Fruit fly (Drosophila melanogaster): Measurements from ENCODE around the gene CG32069.

CG32069 gene

DNA sequence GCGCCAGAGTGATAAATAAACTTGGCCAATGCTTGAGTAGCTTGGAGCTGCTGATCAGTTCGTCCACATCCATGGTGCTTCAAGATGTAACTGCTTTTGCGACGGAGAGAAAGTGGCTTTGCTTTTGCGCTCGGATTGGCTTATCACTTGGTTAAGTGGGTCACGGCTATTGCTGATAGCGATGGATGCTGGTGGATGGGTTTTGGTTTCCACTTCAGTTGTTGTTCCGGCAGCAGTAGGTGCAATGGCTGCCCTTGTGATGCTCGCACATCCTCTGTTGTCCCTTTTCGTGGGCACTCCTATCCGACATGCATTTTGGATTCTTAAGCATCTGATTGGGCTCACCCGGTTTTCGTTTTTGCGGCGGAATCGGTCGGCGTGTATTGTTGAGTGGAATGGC is 31.9 kb upstream of the CG32069 start:
- TF ChIP-seq CG16813 (GFP tag; IDR thresholded peaks at IDR 0.05; ENCODE audit: partially characterized antibody) = no peak
- peak; percentile 57 for TF ChIP-seq sens (GFP tag)

DNA sequence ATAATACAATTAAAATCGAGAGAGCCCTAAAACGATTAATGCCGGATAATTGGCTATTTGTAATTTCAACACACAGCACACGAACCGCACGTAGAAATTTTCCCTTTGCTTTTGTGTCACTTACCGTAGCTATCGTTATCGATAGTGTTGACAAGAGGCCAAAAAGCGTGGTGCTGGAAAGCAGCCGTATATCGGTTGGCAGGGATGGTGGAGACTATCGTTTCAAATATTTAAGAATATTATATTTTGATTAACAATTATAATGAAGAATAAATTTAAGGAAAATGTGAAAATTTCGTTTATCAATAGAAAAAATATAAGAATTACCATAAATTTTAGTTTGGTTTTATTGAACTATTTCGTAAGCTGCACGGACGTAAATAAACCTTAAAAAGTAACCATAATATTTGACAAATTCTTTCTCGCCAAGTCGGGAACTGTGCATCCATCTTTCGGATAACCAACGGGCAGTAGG is 30.7 kb upstream of the CG32069 start, which contains the start of gene JIL-1:
Gene JIL-1, minus strand, starts transcription at position 148 of the 475 bp plus-strand sequence.
- peak; percentile 92 for TF ChIP-seq Bgb (GFP tag; IDR thresholded peaks at IDR 0.05; ENCODE audit: partially characterized antibody)
- no peak for TF ChIP-seq CG8089 (GFP tag; optimal IDR thresholded peaks at IDR 0.05)
- peak; percentile 30 for TF ChIP-seq unpg (GFP tag; optimal IDR thresholded peaks at IDR 0.05)
- peak; percentile 73 for TF ChIP-seq ato (GFP tag; IDR thresholded peaks at IDR 0.05; ENCODE audit: partially characterized antibody)
- TF ChIP-seq crol (GFP tag; IDR thresholded peaks at IDR 0.05) = no peak
- peak; percentile 44 for TF ChIP-seq CG17385 (GFP tag; optimal IDR thresholded peaks at IDR 0.05)
- no peak for TF ChIP-seq eyg (GFP tag; optimal IDR thresholded peaks at IDR 0.05)
- peak; percentile 2 for TF ChIP-seq CG8388 (GFP tag; optimal IDR thresholded peaks at IDR 0.05)
- TF ChIP-seq CG13296 (GFP tag; optimal IDR thresholded peaks at IDR 0.05) = peak; percentile 47
- no peak for TF ChIP-seq CG3065 (GFP tag; optimal IDR thresholded peaks at IDR 0.05)
- TF ChIP-seq dpn (GFP tag; optimal IDR thresholded peaks at IDR 0.05) = peak; percentile 58 to 60
- TF ChIP-seq Ptx1 (GFP tag; IDR thresholded peaks at IDR 0.05) = peak; percentile 80
- peak; percentile 67 for TF ChIP-seq Atf6 (GFP tag; IDR thresholded peaks at IDR 0.05)
- peak; percentile 63 for TF ChIP-seq Mad (GFP tag; optimal IDR thresholded peaks at IDR 0.05)
- peak; percentile 54 for TF ChIP-seq Ets97D (GFP tag; optimal IDR thresholded peaks at IDR 0.05)
- peak; percentile 51 for TF ChIP-seq ems (GFP tag; optimal IDR thresholded peaks at IDR 0.05)
- TF ChIP-seq CG18619 (GFP tag; optimal IDR thresholded peaks at IDR 0.05) = peak; percentile 41
- TF ChIP-seq phol (tag; optimal IDR thresholded peaks at IDR 0.05) = peak; percentile 65
- peak; percentile 6 for TF ChIP-seq ewg (GFP tag; optimal IDR thresholded peaks at IDR 0.05)
- TF ChIP-seq gro (GFP tag; optimal IDR thresholded peaks at IDR 0.05) = peak; percentile 48
- peak; percentile 39 for TF ChIP-seq CG18011 (GFP tag; optimal IDR thresholded peaks at IDR 0.05)
- TF ChIP-seq sisA (GFP tag; IDR thresholded peaks at IDR 0.05) = peak; percentile 79
- TF ChIP-seq NfI (GFP tag; optimal IDR thresholded peaks at IDR 0.05) = peak; percentile 72
- TF ChIP-seq Adf1 (GFP tag; IDR thresholded peaks at IDR 0.05) = peak; percentile 55; the same call in 1 of the 2 replicates
- TF ChIP-seq H2.0 (GFP tag; IDR thresholded peaks at IDR 0.05) = peak; percentile 67
- no peak for TF ChIP-seq CG16863 (GFP tag; optimal IDR thresholded peaks at IDR 0.05)
- TF ChIP-seq zfh2 (GFP tag; optimal IDR thresholded peaks at IDR 0.05) = peak; percentile 71
- peak; percentile 30 for TF ChIP-seq nerfin-1 (tag; optimal IDR thresholded peaks at IDR 0.05)
- TF ChIP-seq slbo (GFP tag; IDR thresholded peaks at IDR 0.05) = peak; percentile 93
- TF ChIP-seq dati (GFP tag; IDR thresholded peaks at IDR 0.05) = peak; percentile 47; the same call in 1 of the 2 replicates
- TF ChIP-seq PHDP (tag; optimal IDR thresholded peaks at IDR 0.05) = peak; percentile 43
- TF ChIP-seq CG9932 (GFP tag; IDR thresholded peaks at IDR 0.05) = peak; percentile 95
- peak; percentile 6 for TF ChIP-seq tx (GFP tag; optimal IDR thresholded peaks at IDR 0.05)
- peak; percentile 50 for TF ChIP-seq chn (GFP tag; optimal IDR thresholded peaks at IDR 0.05)
- peak; percentile 67; the same call in 2 of the 4 replicates for TF ChIP-seq chinmo (GFP tag; IDR thresholded peaks at IDR 0.05; ENCODE audit: partially characterized antibody)
- peak; percentile 18 for TF ChIP-seq CG9797 (GFP tag; optimal IDR thresholded peaks at IDR 0.05)
- TF ChIP-seq CG7987 (GFP tag; optimal IDR thresholded peaks at IDR 0.05) = peak; percentile 2
- no peak for TF ChIP-seq Mes4 (GFP tag; optimal IDR thresholded peaks at IDR 0.05)
- peak; percentile 48 for TF ChIP-seq az2 (GFP tag; optimal IDR thresholded peaks at IDR 0.05)
- TF ChIP-seq CG1529 (GFP tag; optimal IDR thresholded peaks at IDR 0.05) = peak; percentile 11
- peak; percentile 50 for TF ChIP-seq Hsf (GFP tag; optimal IDR thresholded peaks at IDR 0.05)
- no peak for TF ChIP-seq CG1647 (GFP tag; optimal IDR thresholded peaks at IDR 0.05)
- TF ChIP-seq CG14710 (tag; optimal IDR thresholded peaks at IDR 0.05) = peak; percentile 58
- peak; percentile 54; the same call in 1 of the 2 replicates for TF ChIP-seq CG4404 (GFP tag; IDR thresholded peaks at IDR 0.05)
- peak; percentile 81 for TF ChIP-seq CG34422 (GFP tag; IDR thresholded peaks at IDR 0.05)
- TF ChIP-seq CG10147 (GFP tag; optimal IDR thresholded peaks at IDR 0.05) = peak; percentile 53
- peak; percentile 3 for TF ChIP-seq CG9609 (GFP tag; optimal IDR thresholded peaks at IDR 0.05)
